Worm (Caenorhabditis elegans): Measurements from ENCODE around the gene unc-25.

- TF ChIP-seq lsy-2 (tag; optimal IDR thresholded peaks at IDR 0.05), result no peak
- no peak for TF ChIP-seq unc-62 (GFP tag; optimal IDR thresholded peaks at IDR 0.05)
- TF ChIP-seq crh-2 (tag; optimal IDR thresholded peaks at IDR 0.05), result no peak
These were observed 2.6 kb downstream of the unc-25 start for ce11 chrIII:12945072-12945471.
